Worm (Caenorhabditis elegans): ENCODE results near the gene fubl-3.

ce11 chrX:17451410-17451809 lies 17.2 kb downstream of the fubl-3 start, which contains the start of gene C36E6.2:
- TF ChIP-seq attf-3 (GFP tag; conservative IDR thresholded peaks at IDR 0.05) (no peak), sptf-2 (GFP tag; optimal IDR thresholded peaks at IDR 0.05) (no peak), ceh-58 (GFP tag; IDR thresholded peaks at IDR 0.05) (no peak)

Data from whole organism, young adult.